Fruit fly (Drosophila melanogaster): ENCODE measurements around the gene CG5662.

DNA sequence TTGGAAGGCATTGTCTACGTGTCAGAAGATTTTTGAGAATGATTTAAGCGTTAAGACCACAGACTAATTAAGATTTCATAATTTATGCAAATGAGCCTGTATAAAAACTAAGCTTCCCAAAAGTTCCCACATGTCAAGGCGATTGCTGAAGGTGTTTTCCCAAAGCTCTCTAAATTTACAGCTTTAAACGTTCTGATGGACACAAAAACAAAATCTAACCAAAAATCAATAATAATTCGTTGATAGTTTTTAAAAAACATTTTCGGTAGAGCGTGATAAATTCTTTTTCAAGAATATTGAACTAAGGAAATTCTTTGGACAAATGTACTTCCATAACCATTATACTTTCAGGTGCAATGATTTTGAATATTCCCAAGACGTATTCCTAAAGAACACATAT lies 48.1 kb upstream of the CG5662 start:
- TF ChIP-seq CG8319 (GFP tag; optimal IDR thresholded peaks at IDR 0.05) (no peak), Hr38 (GFP tag; optimal IDR thresholded peaks at IDR 0.05) (no peak), CG34406 (GFP tag; optimal IDR thresholded peaks at IDR 0.05) (no peak), dsx (GFP tag; optimal IDR thresholded peaks at IDR 0.05; ENCODE audit: poor library complexity, severe bottlenecking) (no peak), topi (GFP tag; optimal IDR thresholded peaks at IDR 0.05) (no peak)
